Fruit fly (Drosophila melanogaster): Measurements from ENCODE around the gene ND-15.
A peak's percentile ranks its signal among the peaks of the same experiment; 100 is the strongest.

The ND-15 gene

dm6 chr2L:66369-67278 lies 47.9 kb upstream of the ND-15 start, which contains the start of gene dbr (continued):
- peak; percentile 11 for TF ChIP-seq HHEX (GFP tag; optimal IDR thresholded peaks at IDR 0.05)
- no peak for TF ChIP-seq CG5245 (GFP tag; optimal IDR thresholded peaks at IDR 0.05)
- no peak for TF ChIP-seq CG3065 (GFP tag; optimal IDR thresholded peaks at IDR 0.05)
- TF ChIP-seq bowl (GFP tag; IDR thresholded peaks at IDR 0.05) = no peak
- no peak for TF ChIP-seq NK7.1 (GFP tag; optimal IDR thresholded peaks at IDR 0.05)
- TF ChIP-seq CG43689 (GFP tag; IDR thresholded peaks at IDR 0.05) = no peak
- peak; percentile 0 for TF ChIP-seq yki (optimal IDR thresholded peaks at IDR 0.05)
- TF ChIP-seq crol (GFP tag; IDR thresholded peaks at IDR 0.05) = no peak; the same call in 1 of the 2 replicates
- TF ChIP-seq CG4820 (GFP tag; optimal IDR thresholded peaks at IDR 0.05) = no peak
- TF ChIP-seq da (GFP tag; optimal IDR thresholded peaks at IDR 0.05) = no peak
- TF ChIP-seq Ets65A (GFP tag) = no peak
- TF ChIP-seq otp (GFP tag; IDR thresholded peaks at IDR 0.05) = no peak
- TF ChIP-seq dimm (GFP tag; IDR thresholded peaks at IDR 0.05) = no peak
- no peak for TF ChIP-seq ap (GFP tag; IDR thresholded peaks at IDR 0.05)
- TF ChIP-seq gfzf (GFP tag; optimal IDR thresholded peaks at IDR 0.05) = no peak
- no peak for TF ChIP-seq cas (GFP tag; IDR thresholded peaks at IDR 0.05)
- TF ChIP-seq Ets97D (GFP tag; optimal IDR thresholded peaks at IDR 0.05) = no peak
- peak; percentile 35; the same call in 1 of the 3 replicates for TF ChIP-seq Dbx (GFP tag; IDR thresholded peaks at IDR 0.05)
- TF ChIP-seq CG32767 (GFP tag; IDR thresholded peaks at IDR 0.05) = no peak
- TF ChIP-seq pzg (GFP tag; optimal IDR thresholded peaks at IDR 0.05) = no peak
- TF ChIP-seq CkIIα-i1 (GFP tag; IDR thresholded peaks at IDR 0.05) = no peak
- TF ChIP-seq CG4730 (GFP tag; IDR thresholded peaks at IDR 0.05) = no peak
- no peak for TF ChIP-seq shn (GFP tag; optimal IDR thresholded peaks at IDR 0.05)
- TF ChIP-seq CG10321 (GFP tag; IDR thresholded peaks at IDR 0.05) = no peak
- no peak for TF ChIP-seq CG4707 (GFP tag; optimal IDR thresholded peaks at IDR 0.05)
- TF ChIP-seq CG6689 (GFP tag; IDR thresholded peaks at IDR 0.05) = no peak
- TF ChIP-seq cg (GFP tag; optimal IDR thresholded peaks at IDR 0.05) = peak; percentile 100
- TF ChIP-seq row (GFP tag; IDR thresholded peaks at IDR 0.05) = peak; percentile 15; the same call in 1 of the 3 replicates
- TF ChIP-seq CG3163 (GFP tag; optimal IDR thresholded peaks at IDR 0.05) = peak; percentile 52
- TF ChIP-seq Elba2 (GFP tag; optimal IDR thresholded peaks at IDR 0.05) = no peak
- peak; percentile 61 for TF ChIP-seq odd (GFP tag; optimal IDR thresholded peaks at IDR 0.05)
- TF ChIP-seq CG9817 (tag; optimal IDR thresholded peaks at IDR 0.05) = no peak
- TF ChIP-seq CG34376 (GFP tag; optimal IDR thresholded peaks at IDR 0.05) = peak; percentile 59
- peak; percentile 85 for TF ChIP-seq Drgx (GFP tag; IDR thresholded peaks at IDR 0.05)
- TF ChIP-seq luna (GFP tag; optimal IDR thresholded peaks at IDR 0.05) = no peak
- TF ChIP-seq CG4854 (GFP tag; optimal IDR thresholded peaks at IDR 0.05) = no peak
- no peak for TF ChIP-seq CG3847 (GFP tag; IDR thresholded peaks at IDR 0.05)
- no peak for TF ChIP-seq unc-4 (GFP tag; IDR thresholded peaks at IDR 0.05; ENCODE audit: partially characterized antibody)
- TF ChIP-seq ranshi (GFP tag; IDR thresholded peaks at IDR 0.05) = no peak
- TF ChIP-seq Atf3 (GFP tag; optimal IDR thresholded peaks at IDR 0.05) = no peak
- no peak for TF ChIP-seq aop (GFP tag; IDR thresholded peaks at IDR 0.05)
- no peak for TF ChIP-seq HLH3B (GFP tag; IDR thresholded peaks at IDR 0.05)
- TF ChIP-seq caup (GFP tag; optimal IDR thresholded peaks at IDR 0.05; ENCODE audit: severe bottlenecking) = no peak
- TF ChIP-seq mirr (GFP tag; optimal IDR thresholded peaks at IDR 0.05) = peak; percentile 81
- TF ChIP-seq pho (GFP tag; optimal IDR thresholded peaks at IDR 0.05) = no peak
- no peak for TF ChIP-seq Kr (GFP tag; optimal IDR thresholded peaks at IDR 0.05)
- TF ChIP-seq CG1602 (GFP tag; optimal IDR thresholded peaks at IDR 0.05) = no peak
- TF ChIP-seq vfl (GFP tag; optimal IDR thresholded peaks at IDR 0.05) = no peak
- no peak for TF ChIP-seq sqz (GFP tag; optimal IDR thresholded peaks at IDR 0.05)
- TF ChIP-seq pita (GFP tag; optimal IDR thresholded peaks at IDR 0.05) = no peak
- TF ChIP-seq Oli (tag; optimal IDR thresholded peaks at IDR 0.05) = no peak
